Worm (Caenorhabditis elegans): ENCODE data around the gene avr-15.

- TF ChIP-seq ama-1 (optimal IDR thresholded peaks at IDR 0.05) = no peak
- TF ChIP-seq aly-1 (tag; optimal IDR thresholded peaks at IDR 0.05) = no peak
- no peak for TF ChIP-seq tra-4 (tag; optimal IDR thresholded peaks at IDR 0.05)
These were observed 52.2 kb downstream of the avr-15 start, which contains the start of gene bath-39 for ce11 chrV:13459323-13459722.

Data from whole organism, early embryonic.